Worm (Caenorhabditis elegans) whole organism, L4 larva: ENCODE results near the gene F07C3.2.

Experiments used
- D1046.2 ChIP-seq: fragments of 200-800 bp; sonication (Bioruptor generic); IDR thresholded peaks from 2 replicates; pipeline ENCODE4 v1.3.6; 2022; ENCODE audit warnings: missing genetic modification characterization, missing compliant biosample characterization
- R02D3.7 ChIP-seq: fragments of 150-350 bp; sonication (generic microtip); optimal IDR thresholded peaks from 3 replicates; lab custom pipeline; 2014; ENCODE audit warnings: missing biosample characterization, missing genetic modification characterization
- ama-1 ChIP-seq: fragments of 150-350 bp; optimal IDR thresholded peaks from 2 replicates; lab custom pipeline; 2014; ENCODE audit warnings: inconsistent platforms, mixed read lengths
- daf-8 ChIP-seq: fragments of 200-800 bp; sonication (Bioruptor generic); IDR thresholded peaks from 2 replicates; pipeline ENCODE4 v1.3.6; 2022; ENCODE audit warnings: missing genetic modification characterization, missing compliant biosample characterization
- dve-1 ChIP-seq: sonication (generic microtip); optimal IDR thresholded peaks from 2 replicates; lab custom pipeline; 2017; ENCODE audit warnings: antibody characterized with exemption, mild to moderate bottlenecking, missing genetic modification characterization, missing compliant biosample characterization; ENCODE audit not compliant: insufficient read depth
- nhr-76 ChIP-seq: fragments of 150-350 bp; optimal IDR thresholded peaks from 2 replicates; lab custom pipeline; 2014; ENCODE audit warnings: missing biosample characterization, missing genetic modification characterization

DNA sequence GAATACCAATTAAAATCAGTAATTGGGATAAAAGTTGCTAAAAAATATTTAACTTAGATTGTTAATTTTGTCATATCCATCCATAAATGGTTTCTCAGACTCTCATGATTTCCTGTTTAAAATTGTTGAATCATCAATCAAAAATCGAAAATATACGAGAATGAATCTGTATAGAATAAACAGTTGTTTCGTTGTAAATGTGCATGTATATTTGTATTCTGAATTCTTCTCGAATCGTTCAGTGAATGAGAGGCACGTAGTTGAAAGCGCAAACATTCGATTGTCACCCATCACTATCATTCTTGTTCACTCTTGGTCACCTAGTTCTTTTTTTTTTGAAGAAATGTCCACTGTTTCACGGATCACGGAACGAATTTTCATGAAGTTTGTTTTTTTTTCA lies 24.0 kb downstream of the F07C3.2 start, which contains the start of gene ptd-2:
- TF ChIP-seq R02D3.7 (tag; lab: Kevin White, UChicago) (no peak), ama-1 (lab: Kevin White, UChicago) (no peak), nhr-76 (tag; lab: Kevin White, UChicago) (no peak), D1046.2 (GFP tag; lab: Robert Waterston, UW) (no peak), dve-1 (tag; lab: Kevin White, UChicago) (no peak), daf-8 (GFP tag; lab: Robert Waterston, UW) (no peak)
